Worm (Caenorhabditis elegans): ENCODE results near the gene aat-6.

aat-6 gene

DNA sequence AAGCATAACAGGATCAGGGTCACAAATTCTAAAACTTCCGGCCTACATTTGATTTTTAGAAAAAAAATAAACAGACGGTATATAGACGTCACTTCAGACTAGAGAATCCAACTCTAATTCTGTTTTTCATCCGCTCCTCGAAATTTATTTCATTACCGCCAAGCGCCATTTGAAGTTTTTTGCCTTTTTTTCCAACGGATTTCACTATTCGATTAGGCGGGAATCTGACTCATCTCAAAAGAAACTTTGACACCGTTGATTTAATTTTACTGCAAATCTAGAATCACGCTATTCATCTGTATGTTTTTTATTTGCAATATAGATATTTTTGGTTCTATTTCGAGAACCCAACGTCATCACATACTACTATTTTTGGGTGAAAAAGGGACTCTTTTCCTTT, 39.6 kb downstream of the aat-6 start:
- no peak for TF ChIP-seq elt-3 (tag; optimal IDR thresholded peaks at IDR 0.05)
- TF ChIP-seq ztf-4 (tag; optimal IDR thresholded peaks at IDR 0.05), result no peak
- no peak for TF ChIP-seq R02D3.7 (tag; optimal IDR thresholded peaks at IDR 0.05)

- TF ChIP-seq C34F6.9 (tag; optimal IDR thresholded peaks at IDR 0.05) (peak; percentile 36), sem-4 (tag; optimal IDR thresholded peaks at IDR 0.05) (no peak), lin-11 (tag; optimal IDR thresholded peaks at IDR 0.05) (no peak), unc-62 (GFP tag; optimal IDR thresholded peaks at IDR 0.05) (no peak), dmd-4 (tag; optimal IDR thresholded peaks at IDR 0.05) (no peak), peb-1 (tag; optimal IDR thresholded peaks at IDR 0.05) (no peak), zag-1 (tag; optimal IDR thresholded peaks at IDR 0.05) (peak; percentile 43), gmeb-1 (tag; optimal IDR thresholded peaks at IDR 0.05) (no peak)
Observed at ce11 chrV:11428728-11429127, 41.7 kb downstream of the aat-6 start.

DNA sequence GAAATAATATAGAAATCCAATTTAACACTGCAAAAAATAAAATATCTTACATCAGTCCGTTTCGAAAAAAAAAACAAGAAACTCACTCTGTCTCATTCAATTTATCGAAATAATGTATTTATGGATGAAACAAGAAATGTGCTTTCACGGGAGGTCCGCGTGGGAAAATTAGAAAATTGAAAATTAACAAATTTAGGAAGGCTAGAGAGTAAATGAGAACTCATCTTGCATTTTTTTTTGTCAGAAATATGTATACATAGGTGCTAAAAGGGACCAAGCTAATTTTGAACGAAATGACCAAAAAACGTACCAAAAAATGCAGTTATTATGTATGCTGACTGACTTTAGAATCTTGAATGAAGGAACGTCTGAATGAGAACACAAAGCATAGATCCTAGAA, 45.9 kb downstream of the aat-6 start, which contains the start of gene T26H10.2:
TSS of gene T26H10.2 (minus strand) at position 101 of the 400 bp plus-strand sequence.
- no peak for TF ChIP-seq fos-1 (tag; optimal IDR thresholded peaks at IDR 0.05)
- TF ChIP-seq unc-55 (GFP tag; optimal IDR thresholded peaks at IDR 0.05), result no peak
- no peak for TF ChIP-seq mbf-1 (tag; optimal IDR thresholded peaks at IDR 0.05)
- no peak for TF ChIP-seq nhr-25 (tag; optimal IDR thresholded peaks at IDR 0.05)
- no peak for TF ChIP-seq elt-3 (tag; optimal IDR thresholded peaks at IDR 0.05)
- TF ChIP-seq C34F6.9 (tag; optimal IDR thresholded peaks at IDR 0.05), result no peak

ce11 chrV:11421605-11422004, 48.9 kb downstream of the aat-6 start, which contains the start of gene des-2:
des-2 (minus strand) TSS chrV:11421705.
- TF ChIP-seq alr-1 (tag; optimal IDR thresholded peaks at IDR 0.05) (no peak), unc-39 (tag; optimal IDR thresholded peaks at IDR 0.05) (no peak), ceh-16 (tag; optimal IDR thresholded peaks at IDR 0.05) (no peak), lin-11 (tag; optimal IDR thresholded peaks at IDR 0.05) (no peak), nhr-25 (tag; optimal IDR thresholded peaks at IDR 0.05) (no peak), Y55F3AM.14 (GFP tag; optimal IDR thresholded peaks at IDR 0.05) (no peak), ztf-4 (tag; optimal IDR thresholded peaks at IDR 0.05) (no peak), peb-1 (tag; optimal IDR thresholded peaks at IDR 0.05) (no peak), egl-27 (tag; optimal IDR thresholded peaks at IDR 0.05) (no peak), C34F6.9 (tag; optimal IDR thresholded peaks at IDR 0.05) (no peak)

Data from whole organism, L2 larva.